Worm (Caenorhabditis elegans): ENCODE results near the gene srw-26.

The srw-26 gene

DNA sequence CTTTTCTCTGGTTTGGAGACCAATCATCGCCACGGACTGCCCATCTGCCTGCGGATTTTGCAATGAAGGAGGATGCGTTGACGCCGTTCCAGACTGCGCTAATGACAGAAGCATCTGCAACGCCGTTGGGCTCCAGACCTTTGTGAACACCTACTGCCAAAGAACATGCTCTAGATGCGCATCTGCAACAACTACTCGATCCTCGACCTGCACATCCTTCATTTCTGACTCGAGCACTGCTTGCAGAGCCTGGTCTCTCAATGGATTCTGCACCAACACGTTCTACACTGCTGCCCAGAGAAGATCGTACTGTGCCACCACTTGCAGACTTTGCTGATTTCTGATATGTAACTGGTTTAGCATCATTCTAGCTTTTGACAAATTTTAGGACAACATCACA, 31.7 kb downstream of the srw-26 start:
- TF ChIP-seq nhr-237 (tag; optimal IDR thresholded peaks at IDR 0.05) (no peak), nhr-12 (tag; optimal IDR thresholded peaks at IDR 0.05) (no peak), unc-62 (GFP tag; optimal IDR thresholded peaks at IDR 0.05) (no peak), ceh-83 (GFP tag; optimal IDR thresholded peaks at IDR 0.05) (no peak), pha-4 (tag; optimal IDR thresholded peaks at IDR 0.05) (no peak), tbx-8 (GFP tag; optimal IDR thresholded peaks at IDR 0.05) (no peak), elt-1 (tag; optimal IDR thresholded peaks at IDR 0.05; ENCODE audit: borderline replicate concordance, insufficient read depth) (no peak), zip-8 (tag; optimal IDR thresholded peaks at IDR 0.05) (no peak), ham-2 (GFP tag; optimal IDR thresholded peaks at IDR 0.05) (no peak), hlh-1 (tag; optimal IDR thresholded peaks at IDR 0.05) (no peak), sptf-1 (tag; optimal IDR thresholded peaks at IDR 0.05) (no peak)

DNA sequence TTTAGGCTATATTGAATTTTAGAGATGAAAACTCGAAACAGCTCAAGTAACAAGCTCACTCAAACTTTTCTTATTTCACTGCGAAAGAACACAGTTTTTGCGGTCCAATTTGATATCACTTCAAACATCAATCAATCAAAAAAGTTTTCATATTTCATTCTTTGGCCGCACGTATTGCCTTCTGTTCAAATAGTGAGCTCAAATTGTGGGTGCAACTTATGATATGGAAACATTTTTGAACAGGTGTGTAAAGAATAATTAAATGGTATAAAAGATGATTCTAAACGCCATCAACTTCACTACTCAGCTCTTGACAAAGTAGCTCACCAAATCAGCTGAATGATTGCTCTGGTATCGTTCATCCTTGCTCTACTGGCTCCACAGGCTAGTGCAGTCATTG, 32.6 kb downstream of the srw-26 start, which contains the start of gene T06C12.14:
T06C12.14 (plus strand) TSS at position 301 of the 400 bp plus-strand sequence.
- TF ChIP-seq mls-2 (tag; optimal IDR thresholded peaks at IDR 0.05) (no peak), pha-4 (tag; optimal IDR thresholded peaks at IDR 0.05) (no peak), nhr-28 (tag; optimal IDR thresholded peaks at IDR 0.05) (no peak), mep-1 (tag; optimal IDR thresholded peaks at IDR 0.05) (no peak), hlh-1 (tag; optimal IDR thresholded peaks at IDR 0.05) (no peak), M03D4.4 (tag; optimal IDR thresholded peaks at IDR 0.05) (no peak), nhr-237 (tag; optimal IDR thresholded peaks at IDR 0.05) (no peak), nhr-2 (tag; optimal IDR thresholded peaks at IDR 0.05) (no peak), blmp-1 (tag; optimal IDR thresholded peaks at IDR 0.05) (no peak), ces-1 (GFP tag; optimal IDR thresholded peaks at IDR 0.05) (no peak), nhr-76 (tag; optimal IDR thresholded peaks at IDR 0.05) (no peak), elt-3 (tag; optimal IDR thresholded peaks at IDR 0.05) (no peak), bed-3 (GFP tag; optimal IDR thresholded peaks at IDR 0.05) (no peak), tbx-8 (GFP tag; optimal IDR thresholded peaks at IDR 0.05) (no peak), ceh-39 (tag; optimal IDR thresholded peaks at IDR 0.05) (no peak), zip-8 (tag; optimal IDR thresholded peaks at IDR 0.05) (no peak), ceh-43 (GFP tag; optimal IDR thresholded peaks at IDR 0.05) (no peak), sptf-1 (tag; optimal IDR thresholded peaks at IDR 0.05) (no peak), nhr-12 (tag; optimal IDR thresholded peaks at IDR 0.05) (no peak)

DNA sequence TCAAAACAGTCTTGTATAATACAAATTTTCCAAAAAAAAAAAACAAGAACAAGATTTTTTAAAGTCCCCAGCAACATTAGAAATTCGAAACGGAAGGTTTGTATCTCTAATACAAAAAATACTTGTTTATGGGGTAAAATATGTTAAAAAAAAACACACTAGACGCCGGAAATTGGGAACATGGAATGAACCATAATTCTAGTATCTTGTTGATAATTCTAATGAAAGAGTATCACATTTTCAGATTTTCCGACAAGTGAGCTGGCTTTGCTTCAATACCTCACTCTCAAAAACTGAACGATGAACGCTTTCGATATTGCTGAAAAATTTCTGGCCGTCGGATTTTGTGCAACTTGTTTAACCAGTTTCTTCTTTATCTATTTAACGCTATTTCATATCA, 34.6 kb downstream of the srw-26 start, which contains the start of gene str-60:
str-60 (plus strand) TSS at position 301 of the 400 bp plus-strand sequence.
- TF ChIP-seq M03D4.4 (tag; optimal IDR thresholded peaks at IDR 0.05) (no peak), ham-2 (GFP tag; optimal IDR thresholded peaks at IDR 0.05) (no peak), elt-3 (tag; optimal IDR thresholded peaks at IDR 0.05) (no peak)

- no peak for TF ChIP-seq unc-39 (tag; optimal IDR thresholded peaks at IDR 0.05)
- TF ChIP-seq M03D4.4 (tag; optimal IDR thresholded peaks at IDR 0.05), result no peak
- no peak for TF ChIP-seq elt-3 (tag; optimal IDR thresholded peaks at IDR 0.05)
- TF ChIP-seq lin-32 (GFP tag; optimal IDR thresholded peaks at IDR 0.05), result no peak
- no peak for TF ChIP-seq ztf-11 (tag; optimal IDR thresholded peaks at IDR 0.05)
- no peak for TF ChIP-seq unc-62 (GFP tag; optimal IDR thresholded peaks at IDR 0.05)
- no peak for TF ChIP-seq mab-5 (tag; optimal IDR thresholded peaks at IDR 0.05)
- no peak for TF ChIP-seq zip-8 (tag; optimal IDR thresholded peaks at IDR 0.05)
- TF ChIP-seq mep-1 (tag; optimal IDR thresholded peaks at IDR 0.05), result no peak
- no peak for TF ChIP-seq blmp-1 (tag; optimal IDR thresholded peaks at IDR 0.05)
- TF ChIP-seq ham-2 (GFP tag; optimal IDR thresholded peaks at IDR 0.05), result no peak
- TF ChIP-seq snpc-4 (tag; optimal IDR thresholded peaks at IDR 0.05), result no peak
- TF ChIP-seq lin-13 (tag; optimal IDR thresholded peaks at IDR 0.05), result no peak
- TF ChIP-seq ceh-83 (GFP tag; optimal IDR thresholded peaks at IDR 0.05), result no peak
These were observed 35.6 kb downstream of the srw-26 start, which contains the start of gene nhr-213 for ce11 chrV:15896671-15897070. nhr-213 (minus strand) TSS chrV:15896771.

DNA sequence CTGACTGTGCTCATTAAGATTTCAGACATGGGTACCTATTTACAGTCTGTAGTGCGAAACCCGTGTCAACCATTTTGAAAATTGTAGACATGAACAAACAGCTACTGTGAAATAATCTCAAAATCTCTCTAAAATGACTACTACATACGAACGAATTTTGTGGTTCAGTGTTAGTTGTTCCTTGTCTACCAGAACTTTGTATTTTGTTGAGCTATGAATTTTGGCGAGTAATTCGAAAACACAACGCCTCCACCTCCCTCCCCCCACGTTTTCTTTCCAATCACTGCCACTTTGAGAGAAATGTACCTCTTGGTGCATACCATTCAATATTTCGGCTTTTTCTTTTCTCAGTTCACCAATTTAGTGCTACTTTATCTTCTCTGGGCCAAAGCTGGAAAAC, 39.6 kb downstream of the srw-26 start, which contains the start of gene T06C12.11:
T06C12.11 (plus strand) TSS at position 301 of the 400 bp plus-strand sequence.
- TF ChIP-seq elt-1 (tag; optimal IDR thresholded peaks at IDR 0.05; ENCODE audit: borderline replicate concordance, insufficient read depth) (no peak), drap-1 (GFP tag; optimal IDR thresholded peaks at IDR 0.05) (no peak)

DNA sequence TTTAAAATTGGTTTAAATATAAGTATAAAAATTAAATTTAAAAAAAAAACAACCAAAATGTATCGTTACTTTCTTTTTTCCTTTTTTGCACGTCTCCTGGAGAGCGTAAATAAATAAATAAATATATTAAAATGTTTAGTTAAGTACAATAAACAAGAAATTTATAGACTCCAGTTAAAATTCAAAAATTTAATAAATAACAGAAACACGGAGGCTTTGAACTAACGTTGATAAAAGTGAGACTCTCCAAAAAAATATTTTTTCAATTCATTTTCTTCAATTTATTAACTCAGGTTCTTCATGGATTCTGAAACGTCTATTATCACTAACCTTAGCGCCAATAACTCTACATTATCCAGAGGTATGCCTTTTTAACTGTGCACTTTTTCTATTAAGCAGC, 40.5 kb downstream of the srw-26 start, which contains the start of gene T06C12.12:
T06C12.12 (plus strand) TSS at position 301 of the 400 bp plus-strand sequence.
- no peak for TF ChIP-seq unc-120 (tag; optimal IDR thresholded peaks at IDR 0.05; ENCODE audit: poor library complexity, severe bottlenecking)
- no peak for TF ChIP-seq nhr-12 (tag; optimal IDR thresholded peaks at IDR 0.05)
- no peak for TF ChIP-seq ces-1 (GFP tag; optimal IDR thresholded peaks at IDR 0.05)
- no peak for TF ChIP-seq unc-39 (tag; optimal IDR thresholded peaks at IDR 0.05)
- no peak for TF ChIP-seq ceh-43 (GFP tag; optimal IDR thresholded peaks at IDR 0.05)
- TF ChIP-seq nhr-237 (tag; optimal IDR thresholded peaks at IDR 0.05), result no peak
- TF ChIP-seq zip-8 (tag; optimal IDR thresholded peaks at IDR 0.05), result no peak
- TF ChIP-seq sem-2 (GFP tag; optimal IDR thresholded peaks at IDR 0.05), result no peak
- TF ChIP-seq nhr-76 (tag; optimal IDR thresholded peaks at IDR 0.05), result no peak
- no peak for TF ChIP-seq ceh-39 (tag; optimal IDR thresholded peaks at IDR 0.05)
- TF ChIP-seq sptf-1 (tag; optimal IDR thresholded peaks at IDR 0.05), result no peak
- no peak for TF ChIP-seq mls-2 (tag; optimal IDR thresholded peaks at IDR 0.05)
- no peak for TF ChIP-seq tbx-8 (GFP tag; optimal IDR thresholded peaks at IDR 0.05)
- no peak for TF ChIP-seq nhr-28 (tag; optimal IDR thresholded peaks at IDR 0.05)
- TF ChIP-seq flh-1 (GFP tag; optimal IDR thresholded peaks at IDR 0.05), result no peak
- no peak for TF ChIP-seq cnd-1 (tag; optimal IDR thresholded peaks at IDR 0.05)
- no peak for TF ChIP-seq lsy-2 (tag; optimal IDR thresholded peaks at IDR 0.05)
- TF ChIP-seq nhr-2 (tag; optimal IDR thresholded peaks at IDR 0.05), result no peak
- no peak for TF ChIP-seq elt-3 (tag; optimal IDR thresholded peaks at IDR 0.05)
- TF ChIP-seq ham-2 (GFP tag; optimal IDR thresholded peaks at IDR 0.05), result no peak
